Fruit fly (Drosophila melanogaster): ENCODE measurements around the gene Dab.

The Dab gene

DNA sequence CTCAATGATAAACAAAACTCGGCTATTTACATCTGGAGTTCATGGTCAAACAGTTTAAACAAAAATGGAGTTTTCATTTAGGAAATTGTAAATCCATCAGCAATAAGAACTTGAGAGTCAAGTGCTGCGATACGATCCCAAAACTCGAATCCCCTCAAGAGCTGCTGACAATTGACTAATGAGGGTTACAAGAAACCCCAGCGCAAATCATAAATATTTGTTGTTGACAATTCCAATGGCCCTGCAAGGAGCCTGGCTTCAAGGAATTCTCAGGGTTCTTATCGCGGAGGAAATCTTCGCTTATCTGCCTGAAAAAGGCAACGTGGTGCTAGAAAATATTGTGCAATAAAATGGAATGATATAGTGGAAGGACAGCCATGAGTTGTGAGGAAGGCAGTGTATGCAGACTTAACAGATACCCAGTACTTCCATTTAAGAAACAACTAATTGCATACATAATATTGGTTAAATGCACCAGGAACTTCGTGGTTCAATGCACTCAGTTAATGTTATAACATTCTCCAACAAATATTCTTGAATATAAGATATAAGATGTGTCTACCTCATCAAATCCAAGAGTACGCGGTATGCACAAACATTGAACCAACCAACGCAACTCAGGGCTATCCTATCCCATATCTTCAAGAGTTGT is 56.2 kb downstream of the Dab start (continued):
- TF ChIP-seq CG7839 (tag; optimal IDR thresholded peaks at IDR 0.05), result peak; percentile 42
- no peak for TF ChIP-seq CG7963 (GFP tag; IDR thresholded peaks at IDR 0.05; ENCODE audit: partially characterized antibody)
- no peak for TF ChIP-seq tup (GFP tag; optimal IDR thresholded peaks at IDR 0.05)
- TF ChIP-seq Mad (GFP tag; optimal IDR thresholded peaks at IDR 0.05), result peak; percentile 29
- TF ChIP-seq peb (GFP tag; IDR thresholded peaks at IDR 0.05), result no peak
- TF ChIP-seq CG30431 (GFP tag; optimal IDR thresholded peaks at IDR 0.05), result peak; percentile 15
- no peak for TF ChIP-seq Aef1 (GFP tag; IDR thresholded peaks at IDR 0.05)
- TF ChIP-seq Opbp (GFP tag; IDR thresholded peaks at IDR 0.05; ENCODE audit: partially characterized antibody), result no peak
- no peak for TF ChIP-seq pho (GFP tag; optimal IDR thresholded peaks at IDR 0.05)
- no peak for TF ChIP-seq her (GFP tag; optimal IDR thresholded peaks at IDR 0.05)
- peak; percentile 0 to 34 for TF ChIP-seq dpn (GFP tag; optimal IDR thresholded peaks at IDR 0.05)
- TF ChIP-seq nmo (GFP tag; optimal IDR thresholded peaks at IDR 0.05), result peak; percentile 59
- no peak for TF ChIP-seq MTF-1 (GFP tag; optimal IDR thresholded peaks at IDR 0.05; ENCODE audit: borderline replicate concordance)
- TF ChIP-seq sd (tag; optimal IDR thresholded peaks at IDR 0.05), result no peak
- peak; percentile 48 for TF ChIP-seq gsb-n (tag; optimal IDR thresholded peaks at IDR 0.05)
- no peak for TF ChIP-seq Nf-YC (tag; optimal IDR thresholded peaks at IDR 0.05)
- TF ChIP-seq slou (GFP tag; optimal IDR thresholded peaks at IDR 0.05), result no peak
- TF ChIP-seq bbx (GFP tag; IDR thresholded peaks at IDR 0.05; ENCODE audit: partially characterized antibody), result no peak
- peak; percentile 5 for TF ChIP-seq CG6813 (GFP tag; optimal IDR thresholded peaks at IDR 0.05)
- TF ChIP-seq CG7357 (GFP tag; IDR thresholded peaks at IDR 0.05), result no peak
- no peak for TF ChIP-seq CG2889 (GFP tag; IDR thresholded peaks at IDR 0.05)
- TF ChIP-seq NFAT (GFP tag; IDR thresholded peaks at IDR 0.05), result no peak
- TF ChIP-seq CoRest (tag; optimal IDR thresholded peaks at IDR 0.05), result no peak
- no peak for TF ChIP-seq dati (GFP tag; IDR thresholded peaks at IDR 0.05)
- no peak for TF ChIP-seq H15 (GFP tag; IDR thresholded peaks at IDR 0.05)
- TF ChIP-seq zfh2 (GFP tag; optimal IDR thresholded peaks at IDR 0.05), result no peak
- no peak for TF ChIP-seq HLHmδ (GFP tag; optimal IDR thresholded peaks at IDR 0.05)
- TF ChIP-seq CG10565 (GFP tag; optimal IDR thresholded peaks at IDR 0.05), result no peak
- TF ChIP-seq CG1603 (tag; optimal IDR thresholded peaks at IDR 0.05), result peak; percentile 83
- TF ChIP-seq Nf-YA (GFP tag; IDR thresholded peaks at IDR 0.05), result no peak
- no peak for TF ChIP-seq maf-S (GFP tag; optimal IDR thresholded peaks at IDR 0.05)
- TF ChIP-seq fru (optimal IDR thresholded peaks at IDR 0.05), result no peak
- TF ChIP-seq Awh (GFP tag; IDR thresholded peaks at IDR 0.05), result no peak
- TF ChIP-seq Hsf (GFP tag; optimal IDR thresholded peaks at IDR 0.05), result peak; percentile 29
- no peak for TF ChIP-seq hb (GFP tag; IDR thresholded peaks at IDR 0.05; ENCODE audit: partially characterized antibody)
- TF ChIP-seq CG15696 (tag; optimal IDR thresholded peaks at IDR 0.05), result peak; percentile 66
- no peak for TF ChIP-seq slp2 (GFP tag; optimal IDR thresholded peaks at IDR 0.05)
- peak; percentile 23 for TF ChIP-seq bab2 (GFP tag; optimal IDR thresholded peaks at IDR 0.05)
- no peak for TF ChIP-seq ssp (GFP tag; IDR thresholded peaks at IDR 0.05)
- no peak for TF ChIP-seq wek (GFP tag; optimal IDR thresholded peaks at IDR 0.05)
- no peak for TF ChIP-seq Fer3 (tag; optimal IDR thresholded peaks at IDR 0.05)
- peak; percentile 15 for TF ChIP-seq ind (GFP tag; optimal IDR thresholded peaks at IDR 0.05)
- TF ChIP-seq btn (GFP tag; optimal IDR thresholded peaks at IDR 0.05), result no peak
- TF ChIP-seq sqz (GFP tag; optimal IDR thresholded peaks at IDR 0.05), result no peak
- TF ChIP-seq row (GFP tag; IDR thresholded peaks at IDR 0.05), result peak; percentile 77
- TF ChIP-seq Hr39 (optimal IDR thresholded peaks at IDR 0.05), result no peak
- no peak for TF ChIP-seq CG11085 (GFP tag; IDR thresholded peaks at IDR 0.05)
- no peak for TF ChIP-seq CG12942 (GFP tag; optimal IDR thresholded peaks at IDR 0.05)
- TF ChIP-seq da (GFP tag; optimal IDR thresholded peaks at IDR 0.05), result no peak
- TF ChIP-seq ato (GFP tag; IDR thresholded peaks at IDR 0.05; ENCODE audit: partially characterized antibody), result no peak
- TF ChIP-seq CG11247 (GFP tag; IDR thresholded peaks at IDR 0.05), result no peak
